Worm (Caenorhabditis elegans) whole organism, L4 larva: ENCODE measurements around the gene H41C03.1.

Source experiments
- F37D6.2 ChIP-seq: sonication (generic microtip); optimal IDR thresholded peaks from 2 replicates; lab custom pipeline; 2016; ENCODE audit warnings: mild to moderate bottlenecking, missing genetic modification characterization, missing compliant biosample characterization
- F49E8.2 ChIP-seq: sonication (generic microtip); optimal IDR thresholded peaks from 2 replicates; lab custom pipeline; 2016; ENCODE audit warnings: missing compliant biosample characterization, mild to moderate bottlenecking, missing genetic modification characterization, borderline replicate concordance
- R02D3.7 ChIP-seq: fragments of 150-350 bp; sonication (generic microtip); optimal IDR thresholded peaks from 3 replicates; lab custom pipeline; 2014; ENCODE audit warnings: missing biosample characterization, missing genetic modification characterization
- T20F7.1 ChIP-seq: fragments of 200-800 bp; sonication (Bioruptor generic); optimal IDR thresholded peaks from 2 replicates; lab custom pipeline; 2018; ENCODE audit warnings: mild to moderate bottlenecking, missing genetic modification characterization, missing compliant biosample characterization
- T26A8.4 ChIP-seq: fragments of 200-800 bp; sonication (Bioruptor generic); IDR thresholded peaks from 2 replicates; pipeline ENCODE4 v1.3.6; 2022; ENCODE audit warnings: missing genetic modification characterization, missing compliant biosample characterization
- ZK337.2 ChIP-seq: fragments of 200-800 bp; sonication (Bioruptor generic); IDR thresholded peaks from 2 replicates; pipeline ENCODE4 v1.3.6; 2022; ENCODE audit warnings: missing genetic modification reagents, missing genetic modification characterization, missing compliant biosample characterization
- ZK546.5 ChIP-seq, 2 experiments: sonication (generic microtip); optimal IDR thresholded peaks; 2 replicates each; lab custom pipeline; 2017; ENCODE audit warnings: missing biosample characterization in 2 of 2, missing genetic modification characterization in 2 of 2
- aly-2 ChIP-seq: sonication (generic microtip); optimal IDR thresholded peaks from 2 replicates; lab custom pipeline; 2018; ENCODE audit warnings: missing biosample characterization, missing genetic modification characterization
- ama-1 ChIP-seq: fragments of 150-350 bp; optimal IDR thresholded peaks from 2 replicates; lab custom pipeline; 2014; ENCODE audit warnings: inconsistent platforms, mixed read lengths
- arid-1 ChIP-seq: fragments of 200-800 bp; sonication (Bioruptor generic); conservative IDR thresholded peaks from 2 replicates; pipeline ENCODE4 v1.3.6; 2022; ENCODE audit warnings: missing genetic modification reagents, missing genetic modification characterization, missing compliant biosample characterization
- attf-4 ChIP-seq: sonication (generic microtip); optimal IDR thresholded peaks from 3 replicates; lab custom pipeline; 2017; ENCODE audit warnings: missing biosample characterization, missing genetic modification characterization
- ceh-20 ChIP-seq: fragments of 200-800 bp; sonication (Bioruptor generic); IDR thresholded peaks from 2 replicates; pipeline ENCODE4 v1.3.6; 2022; ENCODE audit warnings: missing genetic modification reagents, missing genetic modification characterization, missing compliant biosample characterization
- ces-1 ChIP-seq: fragments of 150-350 bp; sonication (generic microtip); optimal IDR thresholded peaks from 4 replicates; lab custom pipeline; 2014; ENCODE audit warnings: missing biosample characterization, missing genetic modification reagents, missing genetic modification characterization
- cey-2 ChIP-seq: sonication (generic microtip); optimal IDR thresholded peaks from 3 replicates; lab custom pipeline; 2017; ENCODE audit warnings: missing genetic modification characterization, mild to moderate bottlenecking, missing compliant biosample characterization, antibody characterized with exemption, borderline replicate concordance; ENCODE audit not compliant: insufficient read depth
- ctbp-1 ChIP-seq: fragments of 200-800 bp; sonication (Bioruptor generic); IDR thresholded peaks from 2 replicates; pipeline ENCODE4 v1.3.6; 2022; ENCODE audit warnings: missing genetic modification reagents, missing genetic modification characterization, missing compliant biosample characterization
- daf-19 ChIP-seq: fragments of 200-800 bp; sonication (Bioruptor generic); conservative IDR thresholded peaks from 2 replicates; pipeline ENCODE4 v1.3.6; 2022; ENCODE audit warnings: missing genetic modification characterization, missing compliant biosample characterization
- daf-8 ChIP-seq: fragments of 200-800 bp; sonication (Bioruptor generic); IDR thresholded peaks from 2 replicates; pipeline ENCODE4 v1.3.6; 2022; ENCODE audit warnings: missing genetic modification characterization, missing compliant biosample characterization
- dmd-6 ChIP-seq: fragments of 200-800 bp; sonication (Bioruptor generic); IDR thresholded peaks from 2 replicates; pipeline ENCODE4 v1.3.6; 2022; ENCODE audit warnings: missing genetic modification reagents, missing genetic modification characterization, missing compliant biosample characterization
- dmd-9 ChIP-seq: fragments of 200-800 bp; sonication (Bioruptor generic); IDR thresholded peaks from 2 replicates; pipeline ENCODE4 v1.3.6; 2022; ENCODE audit warnings: missing genetic modification reagents, missing genetic modification characterization, missing compliant biosample characterization
- dpl-1 ChIP-seq: fragments of 150-350 bp; optimal IDR thresholded peaks from 2 replicates; lab custom pipeline; 2014; ENCODE audit warnings: missing biosample characterization, missing genetic modification reagents, missing genetic modification characterization
- duxl-1 ChIP-seq: sonication (generic microtip); optimal IDR thresholded peaks from 2 replicates; lab custom pipeline; 2016; ENCODE audit warnings: mild to moderate bottlenecking, missing genetic modification characterization, moderate library complexity, missing compliant biosample characterization; ENCODE audit not compliant: poor library complexity
- egl-27 ChIP-seq: sonication (generic microtip); optimal IDR thresholded peaks from 3 replicates; lab custom pipeline; 2017; ENCODE audit warnings: missing biosample characterization, missing genetic modification reagents, missing genetic modification characterization
- fos-1 ChIP-seq: fragments of 150-350 bp; optimal IDR thresholded peaks from 2 replicates; lab custom pipeline; 2014; ENCODE audit warnings: missing biosample characterization, missing genetic modification characterization
- gei-8 ChIP-seq: fragments of 200-800 bp; sonication (Bioruptor generic); optimal IDR thresholded peaks from 2 replicates; lab custom pipeline; 2018; ENCODE audit warnings: mild to moderate bottlenecking, missing genetic modification characterization, missing compliant biosample characterization
- hmg-1.1 ChIP-seq: fragments of 200-800 bp; sonication (Bioruptor generic); IDR thresholded peaks from 2 replicates; pipeline ENCODE4 v1.3.6; 2022; ENCODE audit warnings: missing genetic modification reagents, missing genetic modification characterization, missing compliant biosample characterization
- jun-1 ChIP-seq: fragments of 150-350 bp; optimal IDR thresholded peaks from 2 replicates; lab custom pipeline; 2014; ENCODE audit warnings: missing biosample characterization, missing genetic modification reagents, missing genetic modification characterization
- lin-1 ChIP-seq: fragments of 200-800 bp; sonication (Bioruptor generic); IDR thresholded peaks from 2 replicates; pipeline ENCODE4 v1.3.6; 2022; ENCODE audit warnings: missing genetic modification reagents, missing genetic modification characterization, missing compliant biosample characterization
- lin-13 ChIP-seq: fragments of 150-350 bp; optimal IDR thresholded peaks from 2 replicates; lab custom pipeline; 2014; ENCODE audit warnings: missing biosample characterization, missing genetic modification reagents, missing genetic modification characterization
- lsy-2 ChIP-seq, 2 experiments: fragments of 150-350 bp in 1 of 2; sonication (generic microtip) in 1 of 2; optimal IDR thresholded peaks; 2 replicates each; lab custom pipeline; 2014 to 2017; ENCODE audit warnings: missing biosample characterization in 2 of 2, missing genetic modification characterization in 2 of 2
- madf-5 ChIP-seq, 2 experiments: fragments of 200-800 bp; sonication (Bioruptor generic); IDR thresholded peaks; 2 replicates each; pipeline ENCODE4 v1.3.6; 2022; ENCODE audit warnings: missing compliant biosample characterization in 2 of 2, missing genetic modification characterization in 2 of 2
- mdl-1 ChIP-seq, 2 experiments: fragments of 150-350 bp in 1 of 2; sonication (generic microtip) in 1 of 2; optimal IDR thresholded peaks; 2 replicates each; lab custom pipeline; 2014 to 2017; ENCODE audit warnings: missing biosample characterization in 2 of 2, missing genetic modification characterization in 2 of 2
- mes-2 ChIP-seq: sonication (generic microtip); optimal IDR thresholded peaks from 2 replicates; lab custom pipeline; 2016; ENCODE audit warnings: missing genotype, mild to moderate bottlenecking, missing genetic modification characterization, missing compliant biosample characterization; ENCODE audit not compliant: poor library complexity, severe bottlenecking
- mxl-2 ChIP-seq: fragments of 200-800 bp; sonication (Bioruptor generic); conservative IDR thresholded peaks from 2 replicates; pipeline ENCODE4 v1.3.6; 2022; ENCODE audit warnings: missing genetic modification reagents, missing genetic modification characterization, missing compliant biosample characterization
- nhr-102 ChIP-seq: sonication (generic microtip); optimal IDR thresholded peaks from 2 replicates; lab custom pipeline; 2016; ENCODE audit warnings: mild to moderate bottlenecking, missing genetic modification characterization, moderate library complexity, missing compliant biosample characterization
- nhr-111 ChIP-seq: fragments of 200-800 bp; sonication (Bioruptor generic); optimal IDR thresholded peaks from 2 replicates; lab custom pipeline; 2018; ENCODE audit warnings: mild to moderate bottlenecking, missing genetic modification characterization, missing compliant biosample characterization
- nhr-28 ChIP-seq: fragments of 150-350 bp; optimal IDR thresholded peaks from 2 replicates; lab custom pipeline; 2014; ENCODE audit warnings: missing biosample characterization, missing genetic modification characterization
- nhr-42 ChIP-seq: fragments of 200-800 bp; sonication (Bioruptor generic); IDR thresholded peaks from 2 replicates; pipeline ENCODE4 v1.3.6; 2022; ENCODE audit warnings: missing genetic modification characterization, missing compliant biosample characterization
- nhr-48 ChIP-seq: sonication (generic microtip); optimal IDR thresholded peaks from 2 replicates; lab custom pipeline; 2016; ENCODE audit warnings: mild to moderate bottlenecking, missing genetic modification characterization, missing compliant biosample characterization
- nhr-6 ChIP-seq: fragments of 150-350 bp; optimal IDR thresholded peaks from 2 replicates; lab custom pipeline; 2014; ENCODE audit warnings: missing biosample characterization, missing genetic modification characterization
- nhr-76 ChIP-seq: fragments of 150-350 bp; optimal IDR thresholded peaks from 2 replicates; lab custom pipeline; 2014; ENCODE audit warnings: missing biosample characterization, missing genetic modification characterization
- nhr-77 ChIP-seq: fragments of 150-350 bp; optimal IDR thresholded peaks from 2 replicates; lab custom pipeline; 2014; ENCODE audit warnings: missing biosample characterization, missing genetic modification characterization
- rbr-2 ChIP-seq: sonication (generic microtip); optimal IDR thresholded peaks from 2 replicates; lab custom pipeline; 2016; ENCODE audit warnings: missing genotype, missing genetic modification characterization, missing compliant biosample characterization
- set-16 ChIP-seq: fragments of 200-800 bp; sonication (Bioruptor generic); IDR thresholded peaks from 2 replicates; pipeline ENCODE4 v1.3.6; 2022; ENCODE audit warnings: missing genetic modification reagents, missing genetic modification characterization, missing compliant biosample characterization
- spr-1 ChIP-seq: sonication (generic microtip); optimal IDR thresholded peaks from 2 replicates; lab custom pipeline; 2016; ENCODE audit warnings: mild to moderate bottlenecking, missing genetic modification characterization, missing compliant biosample characterization
- spr-3 ChIP-seq: fragments of 200-800 bp; sonication (Bioruptor generic); optimal IDR thresholded peaks from 2 replicates; lab custom pipeline; 2018; ENCODE audit warnings: mild to moderate bottlenecking, missing genetic modification characterization, missing compliant biosample characterization
- tra-1 ChIP-seq: fragments of 200-800 bp; sonication (Bioruptor generic); IDR thresholded peaks from 2 replicates; pipeline ENCODE4 v1.3.6; 2022; ENCODE audit warnings: missing genetic modification reagents, missing genetic modification characterization, missing compliant biosample characterization
- unc-62 ChIP-seq, 3 experiments: fragments of 150-350 bp in 1 of 3; sonication (generic microtip); optimal IDR thresholded peaks in 2 of 3; peaks in 1 of 3; 1 replicate in 1 of 3; 2 replicates in 2 of 3; lab custom pipeline; 2014 to 2017; ENCODE audit warnings: missing biosample characterization in 3 of 3, missing genetic modification characterization in 3 of 3, missing genetic modification reagents in 3 of 3, missing genotype in 1 of 3
- zag-1 ChIP-seq: fragments of 150-350 bp; optimal IDR thresholded peaks from 2 replicates; lab custom pipeline; 2014; ENCODE audit warnings: missing biosample characterization, missing genetic modification characterization
- zfp-3 ChIP-seq: fragments of 200-800 bp; sonication (Bioruptor generic); conservative IDR thresholded peaks from 2 replicates; pipeline ENCODE4 v1.3.6; 2022; ENCODE audit warnings: missing genetic modification reagents, missing genetic modification characterization, missing compliant biosample characterization
- ztf-7 ChIP-seq: fragments of 150-350 bp; optimal IDR thresholded peaks from 2 replicates; lab custom pipeline; 2014; ENCODE audit warnings: missing biosample characterization, missing genetic modification characterization

The H41C03.1 gene

ce11 chrII:5844694-5845129 lies 9.5 kb upstream of the H41C03.1 start (continued):
- TF ChIP-seq nhr-77 (tag; lab: Kevin White, UChicago) (peak; percentile 98), dmd-9 (GFP tag; lab: Robert Waterston, UW) (peak; percentile 99), nhr-102 (tag; lab: Kevin White, UChicago) (peak; percentile 98), mdl-1 (tag; optimal IDR thresholded peaks at IDR 0.05; lab: Kevin White, UChicago) (peak; percentile 94 to 95), F37D6.2 (tag; lab: Kevin White, UChicago) (peak; percentile 97), set-16 (GFP tag; lab: Robert Waterston, UW) (peak; percentile 83), dmd-6 (peak; percentile 99), daf-8 (GFP tag; lab: Robert Waterston, UW) (0 out of 2 replicates have a peak, but pooled peaks have one; percentile 20), arid-1 (peak; percentile 96), F49E8.2 (tag; lab: Kevin White, UChicago) (peak; percentile 97), duxl-1 (peak; percentile 96), cey-2 (peak; percentile 89), lin-13 (GFP tag; lab: Kevin White, UChicago) (peak; percentile 98), fos-1 (tag; lab: Kevin White, UChicago) (peak; percentile 97), nhr-28 (peak; percentile 96), mxl-2 (GFP tag; lab: Robert Waterston, UW) (peak; percentile 86), gei-8 (GFP tag; lab: Kevin White, UChicago) (peak; percentile 94), zfp-3 (GFP tag; lab: Robert Waterston, UW) (peak; percentile 96), ceh-20 (peak; percentile 99), spr-1 (peak; percentile 97), ama-1 (lab: Kevin White, UChicago) (peak; percentile 100), aly-2 (no peak), jun-1 (tag; lab: Kevin White, UChicago) (peak; percentile 98), T20F7.1 (peak; percentile 93), madf-5 (GFP tag; IDR thresholded peaks at IDR 0.05; lab: Robert Waterston, UW) (peak; percentile 5 to 96; a peak in 3 of 4 replicates), R02D3.7 (peak; percentile 58), lsy-2 (tag; optimal IDR thresholded peaks at IDR 0.05; lab: Kevin White, UChicago) (peak; percentile 94 to 97), unc-62 (GFP tag; optimal IDR thresholded peaks at IDR 0.05 in 1 of 2; lab: Kevin White, UChicago) (peak; percentile 85 to 100), unc-62 (tag; optimal IDR thresholded peaks at IDR 0.05; lab: Kevin White, UChicago) (peak; percentile 50), tra-1 (GFP tag; lab: Robert Waterston, UW) (peak; percentile 98), T26A8.4 (GFP tag; lab: Robert Waterston, UW) (peak; percentile 100), ctbp-1 (GFP tag; lab: Robert Waterston, UW) (peak; percentile 99), daf-19 (peak; percentile 99), nhr-42 (GFP tag; lab: Robert Waterston, UW) (peak; percentile 97), ztf-7 (tag; lab: Kevin White, UChicago) (peak; percentile 91), zag-1 (tag; lab: Kevin White, UChicago) (peak; percentile 97), dpl-1 (GFP tag; lab: Kevin White, UChicago) (peak; percentile 87), ZK337.2 (peak; percentile 78), attf-4 (tag; lab: Kevin White, UChicago) (peak; percentile 48), ces-1 (peak; percentile 94), spr-3 (GFP tag; lab: Kevin White, UChicago) (peak; percentile 97), egl-27 (tag; lab: Kevin White, UChicago) (peak; percentile 93), nhr-48 (tag; lab: Kevin White, UChicago) (peak; percentile 97), nhr-76 (tag; lab: Kevin White, UChicago) (peak; percentile 77), nhr-111 (GFP tag; lab: Kevin White, UChicago) (peak; percentile 89), hmg-1.1 (peak; percentile 100), nhr-6 (tag; lab: Kevin White, UChicago) (peak; percentile 96), ZK546.5 (tag; optimal IDR thresholded peaks at IDR 0.05; lab: Kevin White, UChicago) (peak; percentile 58 to 72), rbr-2 (peak; percentile 99), lin-1 (GFP tag; lab: Robert Waterston, UW) (peak; percentile 95), mes-2 (tag; lab: Kevin White, UChicago) (peak; percentile 96)
